Fruit fly (Drosophila melanogaster): ENCODE data around the gene Uch-L5.

dm6 chr3L:9504530-9504929 lies 27.8 kb upstream of the Uch-L5 start:
- TF ChIP-seq slbo (GFP tag; IDR thresholded peaks at IDR 0.05): no peak
- TF ChIP-seq phol (tag; optimal IDR thresholded peaks at IDR 0.05): no peak
